Worm (Caenorhabditis elegans) whole organism, late embryonic: Measurements from ENCODE around the gene T26C11.8.

Source experiments
- T23F11.4 ChIP-seq: fragments of 200-800 bp; sonication (Bioruptor generic); optimal IDR thresholded peaks from 2 replicates; lab custom pipeline; 2018; ENCODE audit warnings: mild to moderate bottlenecking, missing genetic modification characterization, missing compliant biosample characterization
- ztf-16 ChIP-seq: sonication (generic microtip); optimal IDR thresholded peaks from 2 replicates; lab custom pipeline; 2017; ENCODE audit warnings: missing genetic modification characterization, missing compliant biosample characterization

DNA sequence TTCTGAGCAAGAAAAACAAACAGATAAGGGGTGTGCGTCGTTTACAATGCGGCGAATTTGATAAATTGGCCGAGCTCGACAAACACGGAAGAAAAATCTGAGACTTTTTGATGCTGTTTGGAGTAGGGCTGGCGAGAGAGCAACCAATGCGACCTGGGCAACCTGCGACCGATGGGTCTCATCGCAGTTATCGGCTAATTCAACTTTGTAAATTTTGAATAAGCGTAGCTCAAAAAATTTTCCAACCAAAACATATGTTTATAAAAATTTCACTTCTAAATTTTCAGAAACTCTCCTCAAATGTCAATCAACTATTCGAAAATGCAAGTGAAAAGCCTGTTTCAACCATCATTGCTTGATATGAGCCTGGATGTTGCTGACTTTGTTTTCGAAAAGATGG lies 31.4 kb downstream of the T26C11.8 start, which contains the start of gene B0294.3:
- TF ChIP-seq T23F11.4 (GFP tag; lab: Kevin White, UChicago) (no peak), ztf-16 (tag; lab: Kevin White, UChicago) (no peak)
